Worm (Caenorhabditis elegans) whole organism, L4 larva: ENCODE measurements around the gene C27D6.15.

ENCODE experiments used
- ama-1 ChIP-seq: fragments of 150-350 bp; optimal IDR thresholded peaks from 2 replicates; lab custom pipeline; 2014; ENCODE audit warnings: inconsistent platforms, mixed read lengths
- ces-1 ChIP-seq: fragments of 150-350 bp; sonication (generic microtip); optimal IDR thresholded peaks from 4 replicates; lab custom pipeline; 2014; ENCODE audit warnings: missing biosample characterization, missing genetic modification reagents, missing genetic modification characterization
- duxl-1 ChIP-seq: sonication (generic microtip); optimal IDR thresholded peaks from 2 replicates; lab custom pipeline; 2016; ENCODE audit warnings: mild to moderate bottlenecking, missing genetic modification characterization, moderate library complexity, missing compliant biosample characterization; ENCODE audit not compliant: poor library complexity
- lin-39 ChIP-seq: fragments of 150-350 bp; optimal IDR thresholded peaks from 2 replicates; lab custom pipeline; 2014; ENCODE audit warnings: missing biosample characterization, missing genetic modification reagents, missing genetic modification characterization
- nhr-28 ChIP-seq: fragments of 150-350 bp; optimal IDR thresholded peaks from 2 replicates; lab custom pipeline; 2014; ENCODE audit warnings: missing biosample characterization, missing genetic modification characterization
- nhr-77 ChIP-seq: fragments of 150-350 bp; optimal IDR thresholded peaks from 2 replicates; lab custom pipeline; 2014; ENCODE audit warnings: missing biosample characterization, missing genetic modification characterization

DNA sequence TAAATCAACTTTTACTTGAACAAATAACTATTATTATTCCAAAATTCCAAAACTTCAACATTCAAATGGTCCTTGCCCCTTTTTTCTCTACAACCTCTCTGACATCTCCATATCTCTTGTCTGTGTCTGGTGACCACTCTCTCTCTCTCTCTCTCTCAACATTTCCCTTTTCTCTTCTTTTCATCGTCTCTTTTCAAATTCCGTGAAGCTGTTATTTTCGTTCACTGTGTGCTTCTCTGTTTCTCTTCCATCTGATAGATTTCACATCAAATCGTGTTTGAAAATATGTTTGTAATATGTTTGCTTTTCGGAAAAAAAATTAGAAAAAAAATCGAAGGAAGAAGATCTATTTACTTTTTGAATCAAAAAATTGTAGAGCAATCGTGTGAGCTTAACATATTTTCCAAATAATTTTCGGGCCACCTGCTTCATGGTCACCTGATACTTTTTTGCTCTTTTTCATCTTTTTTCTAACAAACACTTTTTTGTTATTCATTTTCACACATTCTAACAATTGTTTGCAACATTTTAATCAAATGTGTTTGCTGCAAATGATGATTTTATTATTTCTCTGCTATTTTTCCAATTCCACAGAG is 29.4 kb downstream of the C27D6.15 start:
- TF ChIP-seq nhr-77 (tag; lab: Kevin White, UChicago), result no peak
- peak; percentile 3 for TF ChIP-seq nhr-28 (tag; lab: Kevin White, UChicago)
- TF ChIP-seq ces-1 (GFP tag; lab: Kevin White, UChicago), result no peak
- no peak for TF ChIP-seq duxl-1 (tag; lab: Kevin White, UChicago)
- TF ChIP-seq ama-1, result no peak
- TF ChIP-seq lin-39, result no peak
